Worm (Caenorhabditis elegans) whole organism, L4 larva: ENCODE measurements around the gene EEED8.18.

Experiments
- Y75B8A.6 ChIP-seq: fragments of 200-800 bp; sonication (Bioruptor generic); IDR thresholded peaks from 2 replicates; pipeline ENCODE4 v1.3.6; 2022; ENCODE audit warnings: missing genetic modification reagents, missing genetic modification characterization, missing compliant biosample characterization
- aha-1 ChIP-seq: fragments of 150-350 bp; peaks from one replicate; lab custom pipeline; 2014; ENCODE audit warnings: missing biosample characterization, missing genetic modification characterization
- unc-62 ChIP-seq, 3 experiments: fragments of 150-350 bp in 1 of 3; sonication (generic microtip); optimal IDR thresholded peaks in 2 of 3; peaks in 1 of 3; 1 replicate in 1 of 3; 2 replicates in 2 of 3; lab custom pipeline; 2014 to 2017; ENCODE audit warnings: missing biosample characterization in 3 of 3, missing genetic modification characterization in 3 of 3, missing genetic modification reagents in 3 of 3, missing genotype in 1 of 3

Gene EEED8.18

ce11 chrII:5364516-5364915, 47.9 kb downstream of the EEED8.18 start:
- TF ChIP-seq aha-1 (peak; percentile 22), Y75B8A.6 (GFP tag; lab: Robert Waterston, UW) (no peak), unc-62 (GFP tag; optimal IDR thresholded peaks at IDR 0.05 in 1 of 2; lab: Kevin White, UChicago) (peak in 1 of 2 experiments; percentile 90), unc-62 (tag; optimal IDR thresholded peaks at IDR 0.05; lab: Kevin White, UChicago) (no peak)
